Fruit fly (Drosophila melanogaster): ENCODE data around the gene CG5854.

Gene CG5854

DNA sequence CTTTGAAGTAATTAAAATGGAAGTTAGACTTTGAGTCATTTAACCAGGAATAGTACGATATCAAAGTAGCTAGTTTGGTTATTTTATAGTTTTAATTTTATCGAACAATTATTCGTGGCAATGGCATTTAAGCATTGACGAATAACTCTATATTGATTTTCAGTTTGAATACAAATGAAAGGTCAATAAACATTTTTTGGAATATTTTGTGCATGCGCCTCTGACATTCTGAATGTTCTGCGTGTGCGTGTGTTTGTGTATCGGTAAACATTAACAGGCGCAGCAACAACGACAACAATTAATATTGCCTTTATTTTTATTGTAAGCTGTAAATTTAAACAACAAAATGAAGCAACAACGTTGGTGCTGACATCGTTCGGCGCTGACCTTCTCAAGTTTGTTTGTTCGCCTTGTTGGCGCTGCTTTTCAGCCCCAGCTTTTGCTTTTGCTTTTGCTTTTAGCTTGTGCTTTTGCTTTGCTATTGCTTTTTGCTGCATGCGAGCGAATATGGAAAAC lies 24.3 kb upstream of the CG5854 start (continued):
- no peak for TF ChIP-seq gsb-n (tag; optimal IDR thresholded peaks at IDR 0.05)
- no peak for TF ChIP-seq CG8359 (GFP tag; optimal IDR thresholded peaks at IDR 0.05; ENCODE audit: borderline replicate concordance)
- no peak for TF ChIP-seq Elba2 (GFP tag; optimal IDR thresholded peaks at IDR 0.05)
- TF ChIP-seq br (optimal IDR thresholded peaks at IDR 0.05): no peak
- no peak for TF ChIP-seq Opbp (GFP tag; IDR thresholded peaks at IDR 0.05; ENCODE audit: partially characterized antibody)
- TF ChIP-seq CG6254 (GFP tag; optimal IDR thresholded peaks at IDR 0.05): peak; percentile 1
- no peak for TF ChIP-seq CG17829 (tag; optimal IDR thresholded peaks at IDR 0.05)
- peak; percentile 25 for TF ChIP-seq CG33213 (GFP tag; optimal IDR thresholded peaks at IDR 0.05)
- TF ChIP-seq CG1602 (GFP tag; optimal IDR thresholded peaks at IDR 0.05): no peak
- no peak for TF ChIP-seq CG30403 (GFP tag; optimal IDR thresholded peaks at IDR 0.05)
- peak; percentile 48 for TF ChIP-seq CG5180 (GFP tag; optimal IDR thresholded peaks at IDR 0.05)
- TF ChIP-seq CG10959 (GFP tag; IDR thresholded peaks at IDR 0.05): no peak
- no peak for TF ChIP-seq Mrtf (GFP tag; IDR thresholded peaks at IDR 0.05)
- peak; percentile 6 for TF ChIP-seq Meics (GFP tag; optimal IDR thresholded peaks at IDR 0.05)
- no peak for TF ChIP-seq CG18011 (GFP tag; optimal IDR thresholded peaks at IDR 0.05)
- TF ChIP-seq CG11695 (GFP tag; IDR thresholded peaks at IDR 0.05): no peak
- TF ChIP-seq Abd-B (GFP tag; optimal IDR thresholded peaks at IDR 0.05): no peak
- peak; percentile 57 for TF ChIP-seq salm (tag; optimal IDR thresholded peaks at IDR 0.05)
- no peak for TF ChIP-seq zfh1 (GFP tag; IDR thresholded peaks at IDR 0.05)
- TF ChIP-seq CG15601 (tag; optimal IDR thresholded peaks at IDR 0.05): peak; percentile 47
- TF ChIP-seq cwo (GFP tag; optimal IDR thresholded peaks at IDR 0.05): no peak
- TF ChIP-seq so (GFP tag; IDR thresholded peaks at IDR 0.05): peak; percentile 37; the same call in 2 of the 3 replicates
- TF ChIP-seq CG16779 (GFP tag; IDR thresholded peaks at IDR 0.05): no peak
- TF ChIP-seq CG6272 (GFP tag; IDR thresholded peaks at IDR 0.05): no peak
- TF ChIP-seq fd102C (GFP tag; optimal IDR thresholded peaks at IDR 0.05): no peak
- peak; percentile 10 for TF ChIP-seq CG2116 (GFP tag; optimal IDR thresholded peaks at IDR 0.05)
- TF ChIP-seq Optix (GFP tag; IDR thresholded peaks at IDR 0.05): no peak
- TF ChIP-seq rib (GFP tag; IDR thresholded peaks at IDR 0.05): no peak
- no peak for TF ChIP-seq CG6654 (GFP tag; optimal IDR thresholded peaks at IDR 0.05)
- TF ChIP-seq CG1792 (GFP tag; optimal IDR thresholded peaks at IDR 0.05): peak; percentile 27
- TF ChIP-seq sim (GFP tag; IDR thresholded peaks at IDR 0.05): no peak
- TF ChIP-seq CG12155 (GFP tag; optimal IDR thresholded peaks at IDR 0.05): no peak
- no peak for TF ChIP-seq z (GFP tag; IDR thresholded peaks at IDR 0.05)
- TF ChIP-seq Hey (tag; optimal IDR thresholded peaks at IDR 0.05): no peak
- TF ChIP-seq Gug (GFP tag; IDR thresholded peaks at IDR 0.05): no peak
- TF ChIP-seq ERR (GFP tag; optimal IDR thresholded peaks at IDR 0.05): no peak
- no peak for TF ChIP-seq sc (optimal IDR thresholded peaks at IDR 0.05)
- no peak for TF ChIP-seq sc (GFP tag; optimal IDR thresholded peaks at IDR 0.05)
- no peak for TF ChIP-seq jigr1 (GFP tag; IDR thresholded peaks at IDR 0.05)
- TF ChIP-seq gcm2 (GFP tag; optimal IDR thresholded peaks at IDR 0.05): no peak
- no peak for TF ChIP-seq Oaz (GFP tag; IDR thresholded peaks at IDR 0.05)
- no peak for TF ChIP-seq slp2 (GFP tag; optimal IDR thresholded peaks at IDR 0.05)
- TF ChIP-seq Scr (GFP tag; IDR thresholded peaks at IDR 0.05; ENCODE audit: partially characterized antibody): no peak
- no peak for TF ChIP-seq Sry-δ (GFP tag; optimal IDR thresholded peaks at IDR 0.05)
- no peak for TF ChIP-seq CG11093 (GFP tag; IDR thresholded peaks at IDR 0.05)
- peak; percentile 39 for TF ChIP-seq CG18764 (GFP tag; optimal IDR thresholded peaks at IDR 0.05)
- TF ChIP-seq CG30431 (GFP tag; optimal IDR thresholded peaks at IDR 0.05): no peak
- TF ChIP-seq CG11696 (GFP tag; IDR thresholded peaks at IDR 0.05): no peak
- no peak for TF ChIP-seq ro (GFP tag; IDR thresholded peaks at IDR 0.05)
- no peak for TF ChIP-seq Mad (GFP tag; optimal IDR thresholded peaks at IDR 0.05)
- TF ChIP-seq CG14050 (GFP tag; IDR thresholded peaks at IDR 0.05): no peak
- TF ChIP-seq tin (GFP tag; optimal IDR thresholded peaks at IDR 0.05): peak; percentile 1
- no peak for TF ChIP-seq slou (GFP tag; optimal IDR thresholded peaks at IDR 0.05)
